Worm (Caenorhabditis elegans) whole organism, L4 larva: Measurements from ENCODE around the gene srv-2.
A peak's percentile ranks its signal among the peaks of the same experiment; 100 is the strongest.

Experiments
- F49E8.2 ChIP-seq: sonication (generic microtip); optimal IDR thresholded peaks from 2 replicates; lab custom pipeline; 2016; ENCODE audit warnings: missing compliant biosample characterization, mild to moderate bottlenecking, missing genetic modification characterization, borderline replicate concordance
- T20F7.1 ChIP-seq: fragments of 200-800 bp; sonication (Bioruptor generic); optimal IDR thresholded peaks from 2 replicates; lab custom pipeline; 2018; ENCODE audit warnings: mild to moderate bottlenecking, missing genetic modification characterization, missing compliant biosample characterization
- ZK546.5 ChIP-seq, 2 experiments: sonication (generic microtip); optimal IDR thresholded peaks; 2 replicates each; lab custom pipeline; 2017; ENCODE audit warnings: missing biosample characterization in 2 of 2, missing genetic modification characterization in 2 of 2
- aha-1 ChIP-seq: fragments of 150-350 bp; peaks from one replicate; lab custom pipeline; 2014; ENCODE audit warnings: missing biosample characterization, missing genetic modification characterization
- attf-4 ChIP-seq: sonication (generic microtip); optimal IDR thresholded peaks from 3 replicates; lab custom pipeline; 2017; ENCODE audit warnings: missing biosample characterization, missing genetic modification characterization
- ceh-28 ChIP-seq: fragments of 150-350 bp; optimal IDR thresholded peaks from 2 replicates; lab custom pipeline; 2014; ENCODE audit warnings: missing biosample characterization, missing genetic modification reagents, missing genetic modification characterization
- ceh-62 ChIP-seq: sonication (generic microtip); optimal IDR thresholded peaks from 2 replicates; lab custom pipeline; 2017; ENCODE audit warnings: missing biosample characterization, missing genetic modification characterization
- ctbp-1 ChIP-seq: fragments of 200-800 bp; sonication (Bioruptor generic); IDR thresholded peaks from 2 replicates; pipeline ENCODE4 v1.3.6; 2022; ENCODE audit warnings: missing genetic modification reagents, missing genetic modification characterization, missing compliant biosample characterization
- daf-16 ChIP-seq, 3 experiments: sonication (generic microtip); optimal IDR thresholded peaks; 2 replicates each; lab custom pipeline; 2016 to 2017; ENCODE audit warnings: missing genetic modification characterization in 3 of 3, missing genetic modification reagents in 3 of 3, mild to moderate bottlenecking in 2 of 3, missing compliant biosample characterization in 2 of 3, missing biosample characterization in 1 of 3, moderate library complexity in 1 of 3
- daf-8 ChIP-seq: fragments of 200-800 bp; sonication (Bioruptor generic); IDR thresholded peaks from 2 replicates; pipeline ENCODE4 v1.3.6; 2022; ENCODE audit warnings: missing genetic modification characterization, missing compliant biosample characterization
- dpl-1 ChIP-seq: fragments of 150-350 bp; optimal IDR thresholded peaks from 2 replicates; lab custom pipeline; 2014; ENCODE audit warnings: missing biosample characterization, missing genetic modification reagents, missing genetic modification characterization
- dve-1 ChIP-seq: sonication (generic microtip); optimal IDR thresholded peaks from 2 replicates; lab custom pipeline; 2017; ENCODE audit warnings: antibody characterized with exemption, mild to moderate bottlenecking, missing genetic modification characterization, missing compliant biosample characterization; ENCODE audit not compliant: insufficient read depth
- fkh-10 ChIP-seq: fragments of 150-350 bp; optimal IDR thresholded peaks from 2 replicates; lab custom pipeline; 2014; ENCODE audit warnings: missing biosample characterization, missing genetic modification reagents, missing genetic modification characterization
- fos-1 ChIP-seq: fragments of 150-350 bp; optimal IDR thresholded peaks from 2 replicates; lab custom pipeline; 2014; ENCODE audit warnings: missing biosample characterization, missing genetic modification characterization
- gei-8 ChIP-seq: fragments of 200-800 bp; sonication (Bioruptor generic); optimal IDR thresholded peaks from 2 replicates; lab custom pipeline; 2018; ENCODE audit warnings: mild to moderate bottlenecking, missing genetic modification characterization, missing compliant biosample characterization
- lim-7 ChIP-seq: fragments of 200-800 bp; sonication (Bioruptor generic); IDR thresholded peaks from 2 replicates; pipeline ENCODE4 v1.3.6; 2022; ENCODE audit warnings: missing genetic modification characterization, missing compliant biosample characterization
- lin-38 ChIP-seq: fragments of 200-800 bp; sonication (Bioruptor generic); IDR thresholded peaks from 2 replicates; pipeline ENCODE4 v1.3.6; 2022; ENCODE audit warnings: missing genetic modification reagents, missing genetic modification characterization, missing compliant biosample characterization
- lir-3 ChIP-seq: sonication (generic microtip); optimal IDR thresholded peaks from 2 replicates; lab custom pipeline; 2016; ENCODE audit warnings: mild to moderate bottlenecking, missing genetic modification characterization, missing compliant biosample characterization
- lsy-2 ChIP-seq, 2 experiments: fragments of 150-350 bp in 1 of 2; sonication (generic microtip) in 1 of 2; optimal IDR thresholded peaks; 2 replicates each; lab custom pipeline; 2014 to 2017; ENCODE audit warnings: missing biosample characterization in 2 of 2, missing genetic modification characterization in 2 of 2
- madf-5 ChIP-seq, 2 experiments: fragments of 200-800 bp; sonication (Bioruptor generic); IDR thresholded peaks; 2 replicates each; pipeline ENCODE4 v1.3.6; 2022; ENCODE audit warnings: missing compliant biosample characterization in 2 of 2, missing genetic modification characterization in 2 of 2
- mdt-29 ChIP-seq: fragments of 200-800 bp; sonication (Bioruptor generic); IDR thresholded peaks from 2 replicates; pipeline ENCODE4 v1.3.6; 2022; ENCODE audit warnings: missing genetic modification reagents, missing genetic modification characterization, missing compliant biosample characterization
- mep-1 ChIP-seq: fragments of 150-350 bp; sonication (generic microtip); optimal IDR thresholded peaks from 3 replicates; lab custom pipeline; 2014; ENCODE audit warnings: missing biosample characterization, missing genetic modification characterization
- mxl-3 ChIP-seq: fragments of 200-800 bp; sonication (Bioruptor generic); optimal IDR thresholded peaks from 2 replicates; lab custom pipeline; 2018; ENCODE audit warnings: mild to moderate bottlenecking, missing genetic modification characterization, missing compliant biosample characterization
- nhr-11 ChIP-seq: fragments of 150-350 bp; optimal IDR thresholded peaks from 2 replicates; lab custom pipeline; 2014; ENCODE audit warnings: missing biosample characterization, missing genetic modification characterization
- nhr-42 ChIP-seq: fragments of 200-800 bp; sonication (Bioruptor generic); IDR thresholded peaks from 2 replicates; pipeline ENCODE4 v1.3.6; 2022; ENCODE audit warnings: missing genetic modification characterization, missing compliant biosample characterization
- nhr-48 ChIP-seq: sonication (generic microtip); optimal IDR thresholded peaks from 2 replicates; lab custom pipeline; 2016; ENCODE audit warnings: mild to moderate bottlenecking, missing genetic modification characterization, missing compliant biosample characterization
- nhr-6 ChIP-seq: fragments of 150-350 bp; optimal IDR thresholded peaks from 2 replicates; lab custom pipeline; 2014; ENCODE audit warnings: missing biosample characterization, missing genetic modification characterization
- pha-4 ChIP-seq, 2 experiments: fragments of 150-350 bp in 1 of 2; fragments of 200-800 bp in 1 of 2; sonication (Bioruptor generic) in 1 of 2; IDR thresholded peaks in 1 of 2; optimal IDR thresholded peaks in 1 of 2; 2 replicates each; pipeline versions ENCODE4 v1.3.6 to Lab custom; 2014 to 2022; ENCODE audit warnings: missing genetic modification characterization in 2 of 2, missing genetic modification reagents in 2 of 2, missing biosample characterization in 1 of 2, missing compliant biosample characterization in 1 of 2
- tra-1 ChIP-seq: fragments of 200-800 bp; sonication (Bioruptor generic); IDR thresholded peaks from 2 replicates; pipeline ENCODE4 v1.3.6; 2022; ENCODE audit warnings: missing genetic modification reagents, missing genetic modification characterization, missing compliant biosample characterization
- unc-130 ChIP-seq: sonication (generic microtip); optimal IDR thresholded peaks from 2 replicates; lab custom pipeline; 2016; ENCODE audit warnings: missing genetic modification reagents, missing genetic modification characterization, missing compliant biosample characterization
- unc-39 ChIP-seq: sonication (generic microtip); optimal IDR thresholded peaks from 2 replicates; lab custom pipeline; 2017; ENCODE audit warnings: missing biosample characterization, missing genetic modification characterization
- unc-62 ChIP-seq, 3 experiments: fragments of 150-350 bp in 1 of 3; sonication (generic microtip); optimal IDR thresholded peaks in 2 of 3; peaks in 1 of 3; 1 replicate in 1 of 3; 2 replicates in 2 of 3; lab custom pipeline; 2014 to 2017; ENCODE audit warnings: missing biosample characterization in 3 of 3, missing genetic modification characterization in 3 of 3, missing genetic modification reagents in 3 of 3, missing genotype in 1 of 3
- ztf-7 ChIP-seq: fragments of 150-350 bp; optimal IDR thresholded peaks from 2 replicates; lab custom pipeline; 2014; ENCODE audit warnings: missing biosample characterization, missing genetic modification characterization

srv-2 gene

ce11 chrII:10618157-10618556 lies 16.1 kb upstream of the srv-2 start, which contains the start of gene C14A4.13:
TSS of gene C14A4.13 (plus strand) at chrII:10618457.
- TF ChIP-seq fos-1 (tag; lab: Kevin White, UChicago), result no peak
- no peak for TF ChIP-seq lsy-2 (tag; optimal IDR thresholded peaks at IDR 0.05; lab: Kevin White, UChicago)
- no peak for TF ChIP-seq ctbp-1 (GFP tag; lab: Robert Waterston, UW)
- TF ChIP-seq aha-1 (tag; lab: Kevin White, UChicago), result peak; percentile 48
- no peak for TF ChIP-seq pha-4 (GFP tag; IDR thresholded peaks at IDR 0.05; lab: Robert Waterston, UW)
- TF ChIP-seq pha-4 (tag; optimal IDR thresholded peaks at IDR 0.05; lab: Kevin White, UChicago), result no peak

- TF ChIP-seq madf-5 (GFP tag; IDR thresholded peaks at IDR 0.05; lab: Robert Waterston, UW) (no peak), unc-130 (GFP tag; lab: Kevin White, UChicago) (no peak), aha-1 (tag; lab: Kevin White, UChicago) (peak; percentile 54), tra-1 (no peak), F49E8.2 (tag; lab: Kevin White, UChicago) (no peak), ZK546.5 (tag; optimal IDR thresholded peaks at IDR 0.05; lab: Kevin White, UChicago) (no peak)
These were observed 10.7 kb upstream of the srv-2 start, which contains the start of gene C14A4.12 for ce11 chrII:10612743-10613142. TSS of gene C14A4.12 (plus strand) at chrII:10613043.

ce11 chrII:10608821-10609220 lies 6.7 kb upstream of the srv-2 start:
- TF ChIP-seq unc-62 (GFP tag; optimal IDR thresholded peaks at IDR 0.05 in 1 of 2; lab: Kevin White, UChicago), result peak in 1 of 2 experiments; percentile 95
- no peak for TF ChIP-seq unc-62 (tag; optimal IDR thresholded peaks at IDR 0.05; lab: Kevin White, UChicago)
- no peak for TF ChIP-seq nhr-42 (GFP tag; lab: Robert Waterston, UW)

ce11 chrII:10607238-10607961 lies 5.3 kb upstream of the srv-2 start, which contains the start of gene ccm-3:
TSS of gene ccm-3 (minus strand) at chrII:10607275.
- TF ChIP-seq lim-7 (GFP tag; lab: Robert Waterston, UW) (no peak), nhr-6 (no peak), lsy-2 (tag; optimal IDR thresholded peaks at IDR 0.05; lab: Kevin White, UChicago) (peak in 1 of 2 experiments; percentile 36), ztf-7 (tag; lab: Kevin White, UChicago) (no peak), mxl-3 (GFP tag; lab: Kevin White, UChicago) (no peak), gei-8 (GFP tag; lab: Kevin White, UChicago) (no peak), dve-1 (tag; lab: Kevin White, UChicago) (no peak), attf-4 (tag; lab: Kevin White, UChicago) (no peak), daf-8 (no peak), nhr-11 (tag; lab: Kevin White, UChicago) (peak; percentile 17), aha-1 (tag; lab: Kevin White, UChicago) (peak; percentile 69), mep-1 (tag; lab: Kevin White, UChicago) (no peak), lin-38 (GFP tag; lab: Robert Waterston, UW) (peak; percentile 91), dpl-1 (GFP tag; lab: Kevin White, UChicago) (peak; percentile 53), T20F7.1 (GFP tag; lab: Kevin White, UChicago) (peak; percentile 44), ceh-28 (no peak), unc-130 (GFP tag; lab: Kevin White, UChicago) (peak; percentile 3), unc-39 (tag; lab: Kevin White, UChicago) (no peak), mdt-29 (no peak), nhr-48 (tag; lab: Kevin White, UChicago) (no peak), daf-16 (GFP tag; optimal IDR thresholded peaks at IDR 0.05; lab: Kevin White, UChicago) (no peak), daf-16 (tag; optimal IDR thresholded peaks at IDR 0.05; lab: Kevin White, UChicago) (peak; percentile 14), lir-3 (tag; lab: Kevin White, UChicago) (no peak), ceh-62 (no peak), fkh-10 (GFP tag; lab: Kevin White, UChicago) (peak; percentile 15)
